Worm (Caenorhabditis elegans) whole organism, midembryonic: Measurements from ENCODE around the gene H35N09.2.

Source experiments
- T22C8.4 ChIP-seq: fragments of 200-800 bp; sonication (Bioruptor generic); IDR thresholded peaks from 2 replicates; pipeline ENCODE4 v1.3.6; 2022; ENCODE audit warnings: missing genetic modification characterization, missing compliant biosample characterization
- cog-1 ChIP-seq: sonication (generic microtip); optimal IDR thresholded peaks from 2 replicates; lab custom pipeline; 2016; ENCODE audit warnings: missing genetic modification characterization, missing compliant biosample characterization
- flt-1 ChIP-seq: fragments of 200-800 bp; sonication (Bioruptor generic); IDR thresholded peaks from 2 replicates; pipeline ENCODE4 v1.3.6; 2022; ENCODE audit warnings: missing genetic modification characterization, missing compliant biosample characterization
- klf-2 ChIP-seq: fragments of 200-800 bp; sonication (Bioruptor generic); conservative IDR thresholded peaks from 2 replicates; pipeline ENCODE4 v1.3.6; 2022; ENCODE audit warnings: missing genetic modification reagents, missing genetic modification characterization, missing compliant biosample characterization
- med-1 ChIP-seq: sonication (generic microtip); optimal IDR thresholded peaks from 2 replicates; lab custom pipeline; 2017; ENCODE audit warnings: missing genetic modification characterization, mild to moderate bottlenecking, missing compliant biosample characterization, antibody characterized with exemption, missing genetic modification reagents; ENCODE audit not compliant: insufficient read depth
- ref-1 ChIP-seq: fragments of 200-800 bp; sonication (Bioruptor generic); conservative IDR thresholded peaks from 2 replicates; pipeline ENCODE4 v1.3.6; 2022; ENCODE audit warnings: missing genetic modification reagents, missing genetic modification characterization, missing compliant biosample characterization
- tab-1 ChIP-seq: fragments of 200-800 bp; sonication (Bioruptor generic); IDR thresholded peaks from 2 replicates; pipeline ENCODE4 v1.3.6; 2022; ENCODE audit warnings: missing genetic modification characterization, missing compliant biosample characterization
- ztf-23 ChIP-seq: fragments of 200-800 bp; sonication (Bioruptor generic); IDR thresholded peaks from 2 replicates; pipeline ENCODE4 v1.3.6; 2022; ENCODE audit warnings: missing genetic modification reagents, missing genetic modification characterization, missing compliant biosample characterization
- ztf-29 ChIP-seq: fragments of 200-800 bp; sonication (Bioruptor generic); IDR thresholded peaks from 2 replicates; pipeline ENCODE4 v1.3.6; 2022; ENCODE audit warnings: missing genetic modification reagents, missing genetic modification characterization, missing compliant biosample characterization

H35N09.2 gene

ce11 chrX:8605005-8605404 lies at the start of gene H35N09.2, which contains the start of gene H35N09.1:
Gene H35N09.2, minus strand, starts transcription at chrX:8605058.
Gene H35N09.1, plus strand, starts transcription at chrX:8605339.
- TF ChIP-seq ref-1 (GFP tag; lab: Robert Waterston, UW) (no peak), T22C8.4 (GFP tag; lab: Robert Waterston, UW) (no peak), ztf-29 (GFP tag; lab: Robert Waterston, UW) (no peak), cog-1 (tag; lab: Kevin White, UChicago) (no peak), flt-1 (GFP tag; lab: Robert Waterston, UW) (no peak), med-1 (GFP tag; lab: Kevin White, UChicago) (no peak), tab-1 (GFP tag; lab: Robert Waterston, UW) (no peak)

ce11 chrX:8650535-8650934 lies 45.7 kb upstream of the H35N09.2 start:
- 0 out of 2 replicates have a peak, but pooled peaks have one; percentile 24 for TF ChIP-seq klf-2 (GFP tag; lab: Robert Waterston, UW)
- no peak for TF ChIP-seq cog-1 (tag; lab: Kevin White, UChicago)
- TF ChIP-seq tab-1 (GFP tag; lab: Robert Waterston, UW): 0 out of 2 replicates have a peak, but pooled peaks have one; percentile 70
- TF ChIP-seq flt-1 (GFP tag; lab: Robert Waterston, UW): peak; percentile 71
- peak; percentile 34; the same call in 1 of the 2 replicates for TF ChIP-seq ztf-29 (GFP tag; lab: Robert Waterston, UW)
- no peak for TF ChIP-seq T22C8.4 (GFP tag; lab: Robert Waterston, UW)
- 0 out of 2 replicates have a peak, but pooled peaks have one; percentile 29 for TF ChIP-seq ztf-23

DNA sequence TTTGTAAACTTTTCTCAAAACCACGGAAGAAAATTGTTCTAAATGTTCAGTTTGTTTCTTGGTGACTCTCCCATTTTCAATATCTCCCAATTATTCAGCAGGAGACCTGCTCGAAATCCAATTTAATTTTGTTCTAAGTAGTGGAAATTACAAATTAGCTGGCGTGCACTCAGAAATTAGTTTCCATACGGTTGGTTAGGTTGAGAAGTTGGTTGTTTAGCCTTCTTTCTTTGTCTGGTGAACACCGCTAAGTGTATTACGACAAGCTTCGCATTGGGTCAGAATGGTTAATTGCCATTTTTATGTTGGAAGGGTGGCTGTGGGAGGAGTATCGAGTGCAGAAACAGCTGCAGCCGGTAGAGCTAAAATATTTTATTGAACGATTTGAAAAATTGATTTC lies 43.7 kb upstream of the H35N09.2 start:
- TF ChIP-seq med-1 (GFP tag; lab: Kevin White, UChicago): no peak
- no peak for TF ChIP-seq tab-1 (GFP tag; lab: Robert Waterston, UW)
- TF ChIP-seq ztf-29 (GFP tag; lab: Robert Waterston, UW): no peak
- TF ChIP-seq cog-1 (tag; lab: Kevin White, UChicago): no peak
- TF ChIP-seq ztf-23: no peak

- TF ChIP-seq ztf-29 (GFP tag; lab: Robert Waterston, UW) (no peak), flt-1 (GFP tag; lab: Robert Waterston, UW) (no peak), ztf-23 (no peak), ref-1 (GFP tag; lab: Robert Waterston, UW) (no peak), med-1 (GFP tag; lab: Kevin White, UChicago) (no peak), cog-1 (tag; lab: Kevin White, UChicago) (no peak), T22C8.4 (GFP tag; lab: Robert Waterston, UW) (no peak), klf-2 (GFP tag; lab: Robert Waterston, UW) (no peak), tab-1 (GFP tag; lab: Robert Waterston, UW) (no peak)
Observed at ce11 chrX:8646997-8647396, 42.1 kb upstream of the H35N09.2 start, which contains the start of gene F12D9.2. Gene F12D9.2, minus strand, starts transcription at chrX:8647097.

ce11 chrX:8646287-8646686 lies 41.4 kb upstream of the H35N09.2 start:
- peak; percentile 68 for TF ChIP-seq cog-1 (tag; lab: Kevin White, UChicago)
- peak; percentile 83 for TF ChIP-seq ref-1 (GFP tag; lab: Robert Waterston, UW)
- peak; percentile 58 for TF ChIP-seq med-1 (GFP tag; lab: Kevin White, UChicago)
- TF ChIP-seq T22C8.4 (GFP tag; lab: Robert Waterston, UW): peak; percentile 85
- peak; percentile 87 for TF ChIP-seq ztf-23
- TF ChIP-seq flt-1 (GFP tag; lab: Robert Waterston, UW): peak; percentile 95
- TF ChIP-seq tab-1 (GFP tag; lab: Robert Waterston, UW): peak; percentile 94
- TF ChIP-seq ztf-29 (GFP tag; lab: Robert Waterston, UW): peak; percentile 80
- TF ChIP-seq klf-2 (GFP tag; lab: Robert Waterston, UW): peak; percentile 72; the same call in 1 of the 2 replicates

DNA sequence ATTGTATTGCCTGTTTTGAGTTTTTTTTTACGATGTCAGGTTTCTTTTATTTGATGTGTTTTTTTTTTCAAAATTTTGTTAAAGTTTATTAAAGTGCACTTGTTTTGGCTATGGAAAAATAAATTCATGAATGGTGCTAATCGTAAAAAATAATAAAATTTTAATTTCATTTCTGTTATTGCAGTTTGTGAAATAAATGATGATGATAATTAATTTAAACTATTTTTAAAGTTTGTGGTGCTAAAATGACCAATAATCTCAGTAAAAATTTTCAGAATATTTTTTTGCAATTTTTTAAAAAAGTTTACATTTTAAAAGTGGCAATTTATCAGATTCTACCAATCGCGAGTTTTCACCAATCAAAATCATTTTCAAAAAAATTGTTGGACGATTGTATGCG lies 39.0 kb upstream of the H35N09.2 start, which contains the start of gene stg-2:
Gene stg-2, minus strand, starts transcription at position 101 of the 400 bp plus-strand sequence.
- TF ChIP-seq cog-1 (tag; lab: Kevin White, UChicago): no peak
- TF ChIP-seq T22C8.4 (GFP tag; lab: Robert Waterston, UW): no peak
- TF ChIP-seq ref-1 (GFP tag; lab: Robert Waterston, UW): no peak
- TF ChIP-seq ztf-29 (GFP tag; lab: Robert Waterston, UW): no peak
- TF ChIP-seq tab-1 (GFP tag; lab: Robert Waterston, UW): no peak
- no peak for TF ChIP-seq ztf-23
- no peak for TF ChIP-seq flt-1 (GFP tag; lab: Robert Waterston, UW)
- TF ChIP-seq med-1 (GFP tag; lab: Kevin White, UChicago): no peak
- no peak for TF ChIP-seq klf-2 (GFP tag; lab: Robert Waterston, UW)

ce11 chrX:8640654-8641053 lies 35.8 kb upstream of the H35N09.2 start:
- TF ChIP-seq ztf-23: no peak
- 0 out of 2 replicates have a peak, but pooled peaks have one; percentile 31 for TF ChIP-seq tab-1 (GFP tag; lab: Robert Waterston, UW)
- 0 out of 2 replicates have a peak, but pooled peaks have one; percentile 39 for TF ChIP-seq flt-1 (GFP tag; lab: Robert Waterston, UW)

DNA sequence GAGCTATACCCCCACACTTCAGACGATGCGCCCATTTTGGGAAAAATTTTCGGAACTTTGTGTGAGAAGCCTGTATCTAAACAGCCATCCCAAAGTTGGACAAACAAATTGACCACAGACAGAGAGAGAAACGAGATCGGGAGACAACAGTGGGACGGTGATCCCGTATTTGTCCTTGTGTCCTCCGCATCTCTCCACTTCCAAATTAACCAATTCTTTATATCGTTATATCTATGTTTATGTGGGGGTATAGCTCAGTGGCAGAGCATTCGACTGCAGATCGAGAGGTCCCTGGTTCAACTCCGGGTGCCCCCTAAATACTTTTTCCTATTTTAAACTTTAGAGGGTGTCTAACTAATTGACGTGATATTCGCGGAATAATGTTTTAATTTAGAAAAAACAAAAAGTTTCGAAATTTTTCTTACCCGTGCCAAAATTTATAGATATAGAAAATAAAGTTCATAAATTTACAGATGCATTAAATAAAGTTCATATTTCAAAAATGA lies 33.9 kb upstream of the H35N09.2 start:
- TF ChIP-seq tab-1 (GFP tag; lab: Robert Waterston, UW) (peak; percentile 83), med-1 (GFP tag; lab: Kevin White, UChicago) (peak; percentile 43), flt-1 (GFP tag; lab: Robert Waterston, UW) (peak; percentile 91), ref-1 (GFP tag; lab: Robert Waterston, UW) (peak; percentile 64), ztf-23 (no peak; the same call in 1 of the 2 replicates), ztf-29 (GFP tag; lab: Robert Waterston, UW) (no peak), T22C8.4 (GFP tag; lab: Robert Waterston, UW) (no peak; the same call in none of the 2 replicates), klf-2 (GFP tag; lab: Robert Waterston, UW) (peak; percentile 69)

DNA sequence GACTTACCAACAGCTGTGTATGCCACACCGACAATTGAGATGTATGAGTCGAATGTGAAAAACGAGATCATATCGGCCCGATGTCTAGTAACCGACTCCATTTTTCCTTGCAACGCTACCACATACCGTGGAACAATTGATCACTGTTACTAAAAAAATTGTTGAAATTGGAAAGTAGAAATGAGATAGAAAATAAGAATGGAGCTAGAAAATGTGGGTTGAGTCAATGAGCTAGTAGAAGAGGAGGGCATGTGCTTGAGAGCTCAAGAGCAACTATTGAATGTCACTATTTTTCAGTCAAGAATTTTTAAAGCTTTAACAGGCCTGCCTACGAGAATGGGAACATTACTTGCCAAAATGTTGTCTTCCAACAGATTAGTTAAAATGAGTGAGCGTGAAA lies 20.2 kb upstream of the H35N09.2 start, which contains the start of gene K01A12.3:
Gene K01A12.3, minus strand, starts transcription at position 101 of the 400 bp plus-strand sequence.
- TF ChIP-seq T22C8.4 (GFP tag; lab: Robert Waterston, UW) (no peak), klf-2 (GFP tag; lab: Robert Waterston, UW) (no peak), tab-1 (GFP tag; lab: Robert Waterston, UW) (no peak), ref-1 (GFP tag; lab: Robert Waterston, UW) (no peak), ztf-29 (GFP tag; lab: Robert Waterston, UW) (no peak), med-1 (GFP tag; lab: Kevin White, UChicago) (no peak), ztf-23 (no peak), cog-1 (tag; lab: Kevin White, UChicago) (no peak), flt-1 (GFP tag; lab: Robert Waterston, UW) (no peak)
